Worm (Caenorhabditis elegans): ENCODE results near the gene nspf-2.

nspf-2 gene

ce11 chrII:2730647-2731046 lies 41.9 kb downstream of the nspf-2 start:
- TF ChIP-seq ceh-100 (GFP tag; IDR thresholded peaks at IDR 0.05) (no peak), xnd-1 (tag; optimal IDR thresholded peaks at IDR 0.05) (no peak), egl-44 (GFP tag; IDR thresholded peaks at IDR 0.05) (no peak)

DNA sequence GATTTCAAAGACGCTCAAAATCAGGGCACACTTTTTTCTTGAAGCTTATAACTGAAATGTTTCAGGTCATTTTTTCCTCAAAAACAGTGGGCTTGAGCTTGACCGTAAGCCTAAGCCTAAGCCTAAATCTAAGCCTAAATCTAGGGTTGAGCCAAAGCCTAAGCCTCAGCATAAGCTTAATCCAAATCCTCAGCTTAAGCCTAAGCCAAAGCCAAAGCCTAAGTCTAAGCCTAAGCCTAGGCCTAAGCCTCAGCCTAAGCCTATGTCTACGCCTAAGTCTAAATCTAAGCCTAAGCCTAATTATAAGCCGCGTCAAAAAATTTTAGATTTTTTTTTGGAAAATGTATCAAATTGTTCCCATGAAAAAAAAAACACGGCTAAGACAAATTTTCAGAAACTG lies 45.5 kb downstream of the nspf-2 start:
- no peak for TF ChIP-seq zim-3 (tag; optimal IDR thresholded peaks at IDR 0.05)

DNA sequence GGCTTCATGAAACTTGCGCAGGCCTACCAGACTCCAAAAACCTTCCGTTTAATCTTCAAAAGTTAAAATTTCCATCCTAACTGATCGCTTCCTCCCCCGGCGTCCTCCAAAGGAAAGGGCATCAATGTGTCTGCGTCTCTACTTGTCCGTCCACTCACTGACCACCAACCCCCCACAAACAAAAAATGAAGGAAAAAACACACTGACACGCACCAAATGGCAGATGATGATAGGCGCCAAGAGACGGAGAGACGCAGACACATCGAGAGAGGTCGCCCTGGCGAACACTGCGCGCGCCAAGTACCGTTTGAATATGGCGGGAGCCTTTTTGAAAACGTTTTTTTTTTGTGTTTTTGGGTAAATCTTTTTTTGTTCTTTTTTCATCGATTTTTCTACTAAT lies 46.0 kb downstream of the nspf-2 start:
- TF ChIP-seq ztf-3 (GFP tag; optimal IDR thresholded peaks at IDR 0.05) (no peak), ceh-79 (tag; optimal IDR thresholded peaks at IDR 0.05) (no peak), egl-44 (GFP tag; IDR thresholded peaks at IDR 0.05) (no peak), mxl-1 (tag; optimal IDR thresholded peaks at IDR 0.05) (no peak), nhr-120 (GFP tag; IDR thresholded peaks at IDR 0.05) (no peak), Y56A3A.18 (GFP tag; IDR thresholded peaks at IDR 0.05) (no peak), tlf-1 (GFP tag; optimal IDR thresholded peaks at IDR 0.05) (no peak), cebp-2 (GFP tag; IDR thresholded peaks at IDR 0.05) (0 out of 2 replicates have a peak, but pooled peaks have one; percentile 12), madf-3 (GFP tag; IDR thresholded peaks at IDR 0.05) (0 out of 2 replicates have a peak, but pooled peaks have one; percentile 23), mcd-1 (GFP tag; IDR thresholded peaks at IDR 0.05) (no peak), hmg-1.2 (GFP tag; IDR thresholded peaks at IDR 0.05) (peak; percentile 61; the same call in 1 of the 2 replicates), zfh-2 (GFP tag; conservative IDR thresholded peaks at IDR 0.05) (peak; percentile 39; the same call in 1 of the 2 replicates), hsf-1 (GFP tag; IDR thresholded peaks at IDR 0.05) (no peak), atf-7 (tag; optimal IDR thresholded peaks at IDR 0.05) (no peak), ccch-3 (GFP tag; optimal IDR thresholded peaks at IDR 0.05) (no peak), cebp-1 (GFP tag; IDR thresholded peaks at IDR 0.05) (no peak), cebp-1 (tag; optimal IDR thresholded peaks at IDR 0.05) (peak; percentile 10), rcor-1 (GFP tag; IDR thresholded peaks at IDR 0.05) (no peak), xnd-1 (tag; optimal IDR thresholded peaks at IDR 0.05) (no peak), lin-40 (tag; optimal IDR thresholded peaks at IDR 0.05) (no peak)

ce11 chrII:2735192-2735591 lies 46.5 kb downstream of the nspf-2 start, which contains the start of gene wdr-31:
wdr-31 (minus strand) TSS chrII:2735292.
- TF ChIP-seq lin-40 (tag; optimal IDR thresholded peaks at IDR 0.05) = no peak
- TF ChIP-seq snpc-1.1 (tag; optimal IDR thresholded peaks at IDR 0.05; ENCODE audit: insufficient read depth) = no peak
- no peak for TF ChIP-seq lsl-1 (GFP tag; optimal IDR thresholded peaks at IDR 0.05)
- TF ChIP-seq hrde-1 (tag; optimal IDR thresholded peaks at IDR 0.05; ENCODE audit: borderline replicate concordance) = no peak
- TF ChIP-seq somi-1 (GFP tag; optimal IDR thresholded peaks at IDR 0.05) = no peak
- no peak for TF ChIP-seq Y67H2A.10 (GFP tag; conservative IDR thresholded peaks at IDR 0.05)
- no peak for TF ChIP-seq let-607 (tag; optimal IDR thresholded peaks at IDR 0.05)
- TF ChIP-seq sea-2 (GFP tag; IDR thresholded peaks at IDR 0.05) = no peak
- no peak for TF ChIP-seq efl-1 (GFP tag; optimal IDR thresholded peaks at IDR 0.05)
- no peak for TF ChIP-seq gei-17 (GFP tag; optimal IDR thresholded peaks at IDR 0.05)
- TF ChIP-seq F57A8.1 (GFP tag; optimal IDR thresholded peaks at IDR 0.05) = no peak
- TF ChIP-seq F55B11.4 (tag; optimal IDR thresholded peaks at IDR 0.05; ENCODE audit: borderline replicate concordance, insufficient read depth) = no peak
- no peak for TF ChIP-seq dpff-1 (tag; optimal IDR thresholded peaks at IDR 0.05)
- TF ChIP-seq K11D2.4 (GFP tag; IDR thresholded peaks at IDR 0.05) = no peak
- TF ChIP-seq unc-130 (GFP tag; optimal IDR thresholded peaks at IDR 0.05) = no peak
- no peak for TF ChIP-seq dpl-1 (GFP tag; optimal IDR thresholded peaks at IDR 0.05)
- TF ChIP-seq ceh-58 (GFP tag; IDR thresholded peaks at IDR 0.05) = no peak
